Worm (Caenorhabditis elegans) whole organism, L4 larva: Measurements from ENCODE around the gene T19E7.6.

Experiments used
- D1046.2 ChIP-seq: fragments of 200-800 bp; sonication (Bioruptor generic); IDR thresholded peaks from 2 replicates; pipeline ENCODE4 v1.3.6; 2022; ENCODE audit warnings: missing genetic modification characterization, missing compliant biosample characterization
- F44E2.7 ChIP-seq: fragments of 200-800 bp; sonication (Bioruptor generic); IDR thresholded peaks from 2 replicates; pipeline ENCODE4 v2.1.2; 2022; ENCODE audit warnings: missing genetic modification characterization, missing compliant biosample characterization
- R02D3.7 ChIP-seq: fragments of 150-350 bp; sonication (generic microtip); optimal IDR thresholded peaks from 3 replicates; lab custom pipeline; 2014; ENCODE audit warnings: missing biosample characterization, missing genetic modification characterization
- T26A8.4 ChIP-seq: fragments of 200-800 bp; sonication (Bioruptor generic); IDR thresholded peaks from 2 replicates; pipeline ENCODE4 v1.3.6; 2022; ENCODE audit warnings: missing genetic modification characterization, missing compliant biosample characterization
- Y48G9A.11 ChIP-seq: fragments of 200-800 bp; sonication (Bioruptor generic); IDR thresholded peaks from 2 replicates; pipeline ENCODE4 v1.3.6; 2022; ENCODE audit warnings: missing genetic modification reagents, missing genetic modification characterization, missing compliant biosample characterization
- Y5F2A.4 ChIP-seq: fragments of 200-800 bp; sonication (Bioruptor generic); optimal IDR thresholded peaks from 2 replicates; lab custom pipeline; 2018; ENCODE audit warnings: mild to moderate bottlenecking, missing genetic modification characterization, missing compliant biosample characterization
- ZK337.2 ChIP-seq: fragments of 200-800 bp; sonication (Bioruptor generic); IDR thresholded peaks from 2 replicates; pipeline ENCODE4 v1.3.6; 2022; ENCODE audit warnings: missing genetic modification reagents, missing genetic modification characterization, missing compliant biosample characterization
- ZK546.5 ChIP-seq, 2 experiments: sonication (generic microtip); optimal IDR thresholded peaks; 2 replicates each; lab custom pipeline; 2017; ENCODE audit warnings: missing biosample characterization in 2 of 2, missing genetic modification characterization in 2 of 2
- aha-1 ChIP-seq: fragments of 150-350 bp; peaks from one replicate; lab custom pipeline; 2014; ENCODE audit warnings: missing biosample characterization, missing genetic modification characterization
- aly-2 ChIP-seq: sonication (generic microtip); optimal IDR thresholded peaks from 2 replicates; lab custom pipeline; 2018; ENCODE audit warnings: missing biosample characterization, missing genetic modification characterization
- ceh-32 ChIP-seq: sonication (generic microtip); optimal IDR thresholded peaks from 2 replicates; lab custom pipeline; 2016; ENCODE audit warnings: mild to moderate bottlenecking, missing genetic modification characterization, missing compliant biosample characterization; ENCODE audit not compliant: poor library complexity
- cey-2 ChIP-seq: sonication (generic microtip); optimal IDR thresholded peaks from 3 replicates; lab custom pipeline; 2017; ENCODE audit warnings: missing genetic modification characterization, mild to moderate bottlenecking, missing compliant biosample characterization, antibody characterized with exemption, borderline replicate concordance; ENCODE audit not compliant: insufficient read depth
- ctbp-1 ChIP-seq: fragments of 200-800 bp; sonication (Bioruptor generic); IDR thresholded peaks from 2 replicates; pipeline ENCODE4 v1.3.6; 2022; ENCODE audit warnings: missing genetic modification reagents, missing genetic modification characterization, missing compliant biosample characterization
- daf-16 ChIP-seq, 3 experiments: sonication (generic microtip); optimal IDR thresholded peaks; 2 replicates each; lab custom pipeline; 2016 to 2017; ENCODE audit warnings: missing genetic modification characterization in 3 of 3, missing genetic modification reagents in 3 of 3, mild to moderate bottlenecking in 2 of 3, missing compliant biosample characterization in 2 of 3, missing biosample characterization in 1 of 3, moderate library complexity in 1 of 3
- daf-19 ChIP-seq: fragments of 200-800 bp; sonication (Bioruptor generic); conservative IDR thresholded peaks from 2 replicates; pipeline ENCODE4 v1.3.6; 2022; ENCODE audit warnings: missing genetic modification characterization, missing compliant biosample characterization
- dmd-6 ChIP-seq: fragments of 200-800 bp; sonication (Bioruptor generic); IDR thresholded peaks from 2 replicates; pipeline ENCODE4 v1.3.6; 2022; ENCODE audit warnings: missing genetic modification reagents, missing genetic modification characterization, missing compliant biosample characterization
- dmd-9 ChIP-seq: fragments of 200-800 bp; sonication (Bioruptor generic); IDR thresholded peaks from 2 replicates; pipeline ENCODE4 v1.3.6; 2022; ENCODE audit warnings: missing genetic modification reagents, missing genetic modification characterization, missing compliant biosample characterization
- duxl-1 ChIP-seq: sonication (generic microtip); optimal IDR thresholded peaks from 2 replicates; lab custom pipeline; 2016; ENCODE audit warnings: mild to moderate bottlenecking, missing genetic modification characterization, moderate library complexity, missing compliant biosample characterization; ENCODE audit not compliant: poor library complexity
- dve-1 ChIP-seq: sonication (generic microtip); optimal IDR thresholded peaks from 2 replicates; lab custom pipeline; 2017; ENCODE audit warnings: antibody characterized with exemption, mild to moderate bottlenecking, missing genetic modification characterization, missing compliant biosample characterization; ENCODE audit not compliant: insufficient read depth
- fkh-10 ChIP-seq: fragments of 150-350 bp; optimal IDR thresholded peaks from 2 replicates; lab custom pipeline; 2014; ENCODE audit warnings: missing biosample characterization, missing genetic modification reagents, missing genetic modification characterization
- fos-1 ChIP-seq: fragments of 150-350 bp; optimal IDR thresholded peaks from 2 replicates; lab custom pipeline; 2014; ENCODE audit warnings: missing biosample characterization, missing genetic modification characterization
- gei-8 ChIP-seq: fragments of 200-800 bp; sonication (Bioruptor generic); optimal IDR thresholded peaks from 2 replicates; lab custom pipeline; 2018; ENCODE audit warnings: mild to moderate bottlenecking, missing genetic modification characterization, missing compliant biosample characterization
- hlh-30 ChIP-seq: sonication (generic microtip); optimal IDR thresholded peaks from 2 replicates; lab custom pipeline; 2017; ENCODE audit warnings: antibody characterized with exemption, mild to moderate bottlenecking, missing genetic modification characterization, missing compliant biosample characterization; ENCODE audit not compliant: insufficient read depth
- lin-38 ChIP-seq: fragments of 200-800 bp; sonication (Bioruptor generic); IDR thresholded peaks from 2 replicates; pipeline ENCODE4 v1.3.6; 2022; ENCODE audit warnings: missing genetic modification reagents, missing genetic modification characterization, missing compliant biosample characterization
- lin-39 ChIP-seq: fragments of 150-350 bp; optimal IDR thresholded peaks from 2 replicates; lab custom pipeline; 2014; ENCODE audit warnings: missing biosample characterization, missing genetic modification reagents, missing genetic modification characterization
- lir-3 ChIP-seq: sonication (generic microtip); optimal IDR thresholded peaks from 2 replicates; lab custom pipeline; 2016; ENCODE audit warnings: mild to moderate bottlenecking, missing genetic modification characterization, missing compliant biosample characterization
- madf-5 ChIP-seq, 2 experiments: fragments of 200-800 bp; sonication (Bioruptor generic); IDR thresholded peaks; 2 replicates each; pipeline ENCODE4 v1.3.6; 2022; ENCODE audit warnings: missing compliant biosample characterization in 2 of 2, missing genetic modification characterization in 2 of 2
- mdl-1 ChIP-seq, 2 experiments: fragments of 150-350 bp in 1 of 2; sonication (generic microtip) in 1 of 2; optimal IDR thresholded peaks; 2 replicates each; lab custom pipeline; 2014 to 2017; ENCODE audit warnings: missing biosample characterization in 2 of 2, missing genetic modification characterization in 2 of 2
- mxl-2 ChIP-seq: fragments of 200-800 bp; sonication (Bioruptor generic); conservative IDR thresholded peaks from 2 replicates; pipeline ENCODE4 v1.3.6; 2022; ENCODE audit warnings: missing genetic modification reagents, missing genetic modification characterization, missing compliant biosample characterization
- mxl-3 ChIP-seq: fragments of 200-800 bp; sonication (Bioruptor generic); optimal IDR thresholded peaks from 2 replicates; lab custom pipeline; 2018; ENCODE audit warnings: mild to moderate bottlenecking, missing genetic modification characterization, missing compliant biosample characterization
- nhr-25 ChIP-seq: sonication (generic microtip); optimal IDR thresholded peaks from 2 replicates; lab custom pipeline; 2017; ENCODE audit warnings: missing genetic modification characterization, mild to moderate bottlenecking, missing compliant biosample characterization, antibody characterized with exemption, moderate library complexity, borderline replicate concordance; ENCODE audit not compliant: insufficient read depth
- nhr-28 ChIP-seq: fragments of 150-350 bp; optimal IDR thresholded peaks from 2 replicates; lab custom pipeline; 2014; ENCODE audit warnings: missing biosample characterization, missing genetic modification characterization
- nhr-42 ChIP-seq: fragments of 200-800 bp; sonication (Bioruptor generic); IDR thresholded peaks from 2 replicates; pipeline ENCODE4 v1.3.6; 2022; ENCODE audit warnings: missing genetic modification characterization, missing compliant biosample characterization
- pha-4 ChIP-seq, 2 experiments: fragments of 150-350 bp in 1 of 2; fragments of 200-800 bp in 1 of 2; sonication (Bioruptor generic) in 1 of 2; IDR thresholded peaks in 1 of 2; optimal IDR thresholded peaks in 1 of 2; 2 replicates each; pipeline versions ENCODE4 v1.3.6 to Lab custom; 2014 to 2022; ENCODE audit warnings: missing genetic modification characterization in 2 of 2, missing genetic modification reagents in 2 of 2, missing biosample characterization in 1 of 2, missing compliant biosample characterization in 1 of 2
- skn-1 ChIP-seq: fragments of 150-350 bp; optimal IDR thresholded peaks from 2 replicates; lab custom pipeline; 2014; ENCODE audit warnings: missing biosample characterization, missing genetic modification characterization
- snpc-1.2 ChIP-seq: fragments of 200-800 bp; sonication (Bioruptor generic); IDR thresholded peaks from 2 replicates; pipeline ENCODE4 v1.3.6; 2022; ENCODE audit warnings: missing genetic modification reagents, missing genetic modification characterization, missing compliant biosample characterization
- spr-1 ChIP-seq: sonication (generic microtip); optimal IDR thresholded peaks from 2 replicates; lab custom pipeline; 2016; ENCODE audit warnings: mild to moderate bottlenecking, missing genetic modification characterization, missing compliant biosample characterization
- spr-3 ChIP-seq: fragments of 200-800 bp; sonication (Bioruptor generic); optimal IDR thresholded peaks from 2 replicates; lab custom pipeline; 2018; ENCODE audit warnings: mild to moderate bottlenecking, missing genetic modification characterization, missing compliant biosample characterization
- unc-62 ChIP-seq, 3 experiments: fragments of 150-350 bp in 1 of 3; sonication (generic microtip); optimal IDR thresholded peaks in 2 of 3; peaks in 1 of 3; 1 replicate in 1 of 3; 2 replicates in 2 of 3; lab custom pipeline; 2014 to 2017; ENCODE audit warnings: missing biosample characterization in 3 of 3, missing genetic modification characterization in 3 of 3, missing genetic modification reagents in 3 of 3, missing genotype in 1 of 3
- vab-7 ChIP-seq: fragments of 200-800 bp; sonication (Bioruptor generic); IDR thresholded peaks from 2 replicates; pipeline ENCODE4 v1.3.6; 2022; ENCODE audit warnings: missing genetic modification reagents, missing genetic modification characterization, missing compliant biosample characterization
- zfp-3 ChIP-seq: fragments of 200-800 bp; sonication (Bioruptor generic); conservative IDR thresholded peaks from 2 replicates; pipeline ENCODE4 v1.3.6; 2022; ENCODE audit warnings: missing genetic modification reagents, missing genetic modification characterization, missing compliant biosample characterization
- zip-11 ChIP-seq: fragments of 200-800 bp; sonication (Bioruptor generic); IDR thresholded peaks from 2 replicates; pipeline ENCODE4 v1.3.6; 2022; ENCODE audit warnings: missing genetic modification characterization, missing compliant biosample characterization

Gene T19E7.6

DNA sequence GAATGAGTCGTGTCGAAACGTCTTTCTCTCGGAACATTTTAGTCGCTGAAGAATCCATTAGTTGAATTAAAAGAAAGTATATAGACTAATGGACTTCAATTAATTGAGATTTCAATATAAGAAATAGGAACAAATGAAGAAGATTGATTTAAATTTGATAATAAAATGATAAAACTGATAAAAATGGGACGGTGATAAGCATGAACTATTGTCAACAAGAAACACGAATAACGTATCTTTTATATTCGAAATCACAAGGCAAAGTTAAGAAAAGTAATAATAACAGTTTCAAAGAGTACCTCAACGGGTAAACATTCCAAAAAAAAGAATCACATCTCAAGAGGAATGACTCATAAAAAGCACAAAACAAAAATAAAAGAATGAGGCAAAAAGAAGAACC is at the start of gene T19E7.6:
TSS of gene T19E7.6 (minus strand) at position 45 of the 400 bp plus-strand sequence.
- no peak for TF ChIP-seq nhr-42 (GFP tag; lab: Robert Waterston, UW)
- no peak for TF ChIP-seq fos-1 (tag; lab: Kevin White, UChicago)
- no peak for TF ChIP-seq aly-2
- no peak for TF ChIP-seq Y5F2A.4 (GFP tag; lab: Kevin White, UChicago)
- no peak for TF ChIP-seq F44E2.7 (GFP tag; lab: Robert Waterston, UW)
- TF ChIP-seq zip-11 (GFP tag; lab: Robert Waterston, UW) = no peak
- TF ChIP-seq madf-5 (GFP tag; IDR thresholded peaks at IDR 0.05; lab: Robert Waterston, UW) = no peak
- no peak for TF ChIP-seq daf-16 (GFP tag; optimal IDR thresholded peaks at IDR 0.05; lab: Kevin White, UChicago)
- peak; percentile 89 for TF ChIP-seq daf-16 (tag; optimal IDR thresholded peaks at IDR 0.05; lab: Kevin White, UChicago)
- no peak for TF ChIP-seq duxl-1
- no peak for TF ChIP-seq zfp-3
- peak; percentile 40 for TF ChIP-seq dve-1
- TF ChIP-seq R02D3.7 = no peak

DNA sequence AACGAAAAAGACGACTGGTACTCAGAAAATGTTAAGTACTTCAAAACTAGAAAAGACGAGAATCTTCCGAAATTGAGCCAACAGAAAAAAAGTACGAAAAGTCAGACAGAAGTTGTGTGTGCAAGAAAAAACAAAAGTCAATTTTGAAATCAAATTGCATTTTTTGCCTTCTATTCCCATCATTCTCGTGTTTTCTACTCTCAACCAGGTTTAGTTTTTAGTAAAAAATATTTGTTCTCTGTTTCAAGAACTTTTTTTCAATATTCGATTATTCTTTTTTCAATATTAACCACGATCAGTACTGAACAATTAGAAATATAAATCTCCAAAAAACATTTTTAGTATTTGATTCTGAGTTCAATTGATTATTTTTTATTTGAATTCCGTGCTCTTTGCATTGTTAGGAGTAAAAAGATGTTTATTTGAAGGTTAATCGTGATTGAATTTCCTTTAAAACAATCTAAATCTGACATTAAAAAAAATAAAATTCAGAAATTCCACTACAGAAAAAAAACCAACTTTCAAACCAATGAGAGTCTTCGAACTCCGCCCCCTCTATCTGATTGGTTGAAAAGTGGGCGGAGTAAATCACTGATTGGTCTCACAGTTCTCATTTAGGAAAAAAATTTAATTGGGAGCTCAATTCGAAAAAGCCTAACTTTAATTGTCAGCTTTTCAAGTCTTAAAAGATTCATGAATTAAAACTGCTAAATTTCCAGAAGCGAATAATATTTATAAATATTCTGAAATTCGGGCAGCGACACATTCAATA is 46.2 kb upstream of the T19E7.6 start:
- TF ChIP-seq vab-7 (no peak), dmd-9 (GFP tag; lab: Robert Waterston, UW) (no peak), pha-4 (GFP tag; IDR thresholded peaks at IDR 0.05; lab: Robert Waterston, UW) (no peak), pha-4 (tag; optimal IDR thresholded peaks at IDR 0.05; lab: Kevin White, UChicago) (no peak), T26A8.4 (GFP tag; lab: Robert Waterston, UW) (no peak), unc-62 (GFP tag; optimal IDR thresholded peaks at IDR 0.05 in 1 of 2; lab: Kevin White, UChicago) (peak in 1 of 2 experiments; percentile 58), unc-62 (tag; optimal IDR thresholded peaks at IDR 0.05; lab: Kevin White, UChicago) (no peak), fos-1 (tag; lab: Kevin White, UChicago) (no peak), aha-1 (peak; percentile 55), fkh-10 (peak; percentile 33), F44E2.7 (GFP tag; lab: Robert Waterston, UW) (no peak), gei-8 (GFP tag; lab: Kevin White, UChicago) (no peak), ctbp-1 (no peak)

DNA sequence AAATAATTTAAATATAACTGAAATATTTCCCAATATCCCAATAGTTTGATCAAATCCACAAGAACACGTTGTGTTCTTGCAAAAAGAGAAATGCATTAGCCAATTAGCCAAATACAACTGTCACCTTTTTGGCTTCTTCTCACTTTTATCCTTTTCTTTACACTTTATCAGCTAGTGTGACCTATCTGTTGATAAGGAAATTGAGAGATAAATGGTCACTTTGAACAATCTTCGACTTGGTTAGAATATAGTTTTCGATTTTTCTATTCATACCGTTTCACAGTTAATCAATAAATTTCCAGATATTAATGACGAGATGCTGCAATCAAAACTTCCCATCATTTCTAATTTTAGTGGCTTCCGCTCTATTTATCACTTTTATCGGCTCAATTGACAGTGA is 39.5 kb upstream of the T19E7.6 start, which contains the start of gene C55C3.1:
TSS of gene C55C3.1 (plus strand) at position 301 of the 400 bp plus-strand sequence.
- TF ChIP-seq cey-2 (tag; lab: Kevin White, UChicago) = no peak
- TF ChIP-seq unc-62 (GFP tag; optimal IDR thresholded peaks at IDR 0.05 in 1 of 2; lab: Kevin White, UChicago) = no peak
- TF ChIP-seq unc-62 (tag; optimal IDR thresholded peaks at IDR 0.05; lab: Kevin White, UChicago) = no peak
- TF ChIP-seq nhr-25 (tag; lab: Kevin White, UChicago) = no peak
- no peak for TF ChIP-seq snpc-1.2 (GFP tag; lab: Robert Waterston, UW)
- TF ChIP-seq fkh-10 = no peak
- no peak for TF ChIP-seq spr-1
- no peak for TF ChIP-seq mxl-2

DNA sequence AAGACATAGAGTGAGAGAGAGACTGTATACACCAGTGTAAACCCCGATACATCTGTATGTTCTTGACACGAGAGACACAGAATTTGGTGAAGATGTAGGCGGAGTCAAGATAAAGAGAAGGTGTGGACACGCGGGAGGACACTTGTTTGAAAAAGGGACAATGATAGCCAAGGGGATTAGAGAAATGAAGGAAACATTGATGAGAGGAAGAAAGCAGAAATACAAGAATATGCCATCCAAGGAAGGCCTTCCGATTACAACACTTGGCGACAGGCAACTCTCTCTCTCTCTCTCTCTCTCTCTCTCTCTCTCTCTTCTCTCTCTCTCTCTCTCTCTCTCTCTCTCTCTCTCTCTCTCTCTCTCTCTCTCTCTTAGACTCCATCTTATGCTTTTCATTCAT is 37.3 kb upstream of the T19E7.6 start:
- peak; percentile 64 for TF ChIP-seq nhr-25 (tag; lab: Kevin White, UChicago)
- no peak for TF ChIP-seq lin-39 (tag; lab: Kevin White, UChicago)
- TF ChIP-seq mdl-1 (tag; optimal IDR thresholded peaks at IDR 0.05; lab: Kevin White, UChicago) = peak; percentile 3 to 8
- no peak for TF ChIP-seq ZK546.5 (tag; optimal IDR thresholded peaks at IDR 0.05; lab: Kevin White, UChicago)
- no peak for TF ChIP-seq spr-3 (GFP tag; lab: Kevin White, UChicago)
- no peak for TF ChIP-seq ceh-32
- no peak for TF ChIP-seq dmd-6 (GFP tag; lab: Robert Waterston, UW)
- no peak for TF ChIP-seq Y48G9A.11 (GFP tag; lab: Robert Waterston, UW)
- TF ChIP-seq daf-19 = no peak
- TF ChIP-seq skn-1 = no peak
- no peak for TF ChIP-seq D1046.2 (GFP tag; lab: Robert Waterston, UW)
- TF ChIP-seq lin-38 (GFP tag; lab: Robert Waterston, UW) = no peak
- peak; percentile 82 for TF ChIP-seq mxl-3 (GFP tag; lab: Kevin White, UChicago)
- TF ChIP-seq ZK337.2 (GFP tag; lab: Robert Waterston, UW) = no peak
- no peak for TF ChIP-seq Y5F2A.4 (GFP tag; lab: Kevin White, UChicago)
- no peak for TF ChIP-seq hlh-30 (tag; lab: Kevin White, UChicago)
- no peak for TF ChIP-seq nhr-28 (tag; lab: Kevin White, UChicago)
- peak in 1 of 2 experiments; percentile 46 for TF ChIP-seq unc-62 (GFP tag; optimal IDR thresholded peaks at IDR 0.05 in 1 of 2; lab: Kevin White, UChicago)
- no peak for TF ChIP-seq unc-62 (tag; optimal IDR thresholded peaks at IDR 0.05; lab: Kevin White, UChicago)
- no peak for TF ChIP-seq lir-3
